Worm (Caenorhabditis elegans): ENCODE data around the gene idpp-15.

The idpp-15 gene

ce11 chrIII:8556836-8557385 lies 32.0 kb downstream of the idpp-15 start, which contains the start of gene C02D5.2:
Gene C02D5.2 (plus strand): TSS chrIII:8557335.
- TF ChIP-seq snpc-4 (tag; optimal IDR thresholded peaks at IDR 0.05) (peak; percentile 1), aly-2 (tag; optimal IDR thresholded peaks at IDR 0.05) (no peak), ceh-9 (tag; optimal IDR thresholded peaks at IDR 0.05) (no peak), egl-27 (tag; optimal IDR thresholded peaks at IDR 0.05) (no peak), ZK546.5 (tag; optimal IDR thresholded peaks at IDR 0.05) (no peak), unc-62 (GFP tag; optimal IDR thresholded peaks at IDR 0.05) (peak; percentile 30), ceh-82 (tag; optimal IDR thresholded peaks at IDR 0.05) (no peak), nhr-28 (tag; optimal IDR thresholded peaks at IDR 0.05) (no peak), elt-2 (tag; optimal IDR thresholded peaks at IDR 0.05) (peak; percentile 27), nhr-76 (tag; optimal IDR thresholded peaks at IDR 0.05) (no peak), nhr-67 (tag; optimal IDR thresholded peaks at IDR 0.05) (no peak), skn-1 (tag; optimal IDR thresholded peaks at IDR 0.05) (peak; percentile 36), nhr-11 (tag; optimal IDR thresholded peaks at IDR 0.05) (peak; percentile 6), mml-1 (tag; optimal IDR thresholded peaks at IDR 0.05) (no peak), ztf-11 (tag; optimal IDR thresholded peaks at IDR 0.05) (no peak), fkh-10 (GFP tag; optimal IDR thresholded peaks at IDR 0.05) (no peak), pha-4 (tag; optimal IDR thresholded peaks at IDR 0.05) (peak; percentile 41), eor-1 (tag; optimal IDR thresholded peaks at IDR 0.05) (no peak), nfya-1 (tag; optimal IDR thresholded peaks at IDR 0.05; ENCODE audit: insufficient read depth) (peak; percentile 54), sea-2 (GFP tag; optimal IDR thresholded peaks at IDR 0.05) (no peak), tbx-2 (tag; optimal IDR thresholded peaks at IDR 0.05) (no peak), fos-1 (tag; optimal IDR thresholded peaks at IDR 0.05) (no peak), unc-39 (tag; optimal IDR thresholded peaks at IDR 0.05) (no peak), elt-1 (tag; optimal IDR thresholded peaks at IDR 0.05) (no peak), ceh-28 (tag; optimal IDR thresholded peaks at IDR 0.05) (peak; percentile 1), jun-1 (tag; optimal IDR thresholded peaks at IDR 0.05) (no peak), fkh-2 (tag; optimal IDR thresholded peaks at IDR 0.05) (no peak), lin-39 (tag; optimal IDR thresholded peaks at IDR 0.05) (peak; percentile 48), ama-1 (optimal IDR thresholded peaks at IDR 0.05) (no peak), nhr-25 (tag; optimal IDR thresholded peaks at IDR 0.05) (no peak), hmg-11 (tag; optimal IDR thresholded peaks at IDR 0.05) (peak; percentile 42), elt-3 (tag; optimal IDR thresholded peaks at IDR 0.05) (no peak), lin-15B (tag; optimal IDR thresholded peaks at IDR 0.05) (peak; percentile 1)

ce11 chrIII:8560398-8560797 lies 35.5 kb downstream of the idpp-15 start:
- TF ChIP-seq eor-1 (tag; optimal IDR thresholded peaks at IDR 0.05), result no peak
- TF ChIP-seq lin-39 (tag; optimal IDR thresholded peaks at IDR 0.05), result no peak
- TF ChIP-seq nhr-77 (tag; optimal IDR thresholded peaks at IDR 0.05), result no peak
- TF ChIP-seq nhr-23 (tag; optimal IDR thresholded peaks at IDR 0.05), result no peak
- no peak for TF ChIP-seq pqm-1 (tag; optimal IDR thresholded peaks at IDR 0.05)
- no peak for TF ChIP-seq lin-15B (tag; optimal IDR thresholded peaks at IDR 0.05)
- no peak for TF ChIP-seq aly-2 (tag; optimal IDR thresholded peaks at IDR 0.05)
- no peak for TF ChIP-seq ZK546.5 (tag; optimal IDR thresholded peaks at IDR 0.05)
- TF ChIP-seq sea-2 (GFP tag; optimal IDR thresholded peaks at IDR 0.05), result no peak
- TF ChIP-seq jun-1 (tag; optimal IDR thresholded peaks at IDR 0.05), result no peak
- no peak for TF ChIP-seq nhr-237 (tag; optimal IDR thresholded peaks at IDR 0.05)
- TF ChIP-seq nhr-67 (tag; optimal IDR thresholded peaks at IDR 0.05), result no peak
- TF ChIP-seq ztf-11 (tag; optimal IDR thresholded peaks at IDR 0.05), result no peak
- TF ChIP-seq ceh-82 (tag; optimal IDR thresholded peaks at IDR 0.05), result no peak
- no peak for TF ChIP-seq skn-1 (tag; optimal IDR thresholded peaks at IDR 0.05)

DNA sequence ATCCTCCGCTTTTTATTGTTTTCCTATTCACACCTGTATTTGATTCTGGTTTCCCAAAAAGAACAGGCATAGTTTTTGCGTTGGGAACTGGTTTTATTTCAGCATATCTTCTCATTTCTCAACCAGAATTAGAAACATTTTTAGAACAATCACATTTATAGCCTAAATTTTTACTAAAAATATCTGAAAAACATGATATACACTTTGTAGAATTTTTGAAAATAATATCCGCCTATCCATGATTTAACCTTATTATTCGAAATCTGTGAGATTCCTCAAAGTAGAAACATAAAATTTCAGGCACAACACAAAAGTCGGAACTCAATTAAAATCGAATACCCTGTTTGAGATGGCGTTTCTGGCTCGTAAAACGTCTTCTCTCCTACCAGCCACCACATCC lies 36.0 kb downstream of the idpp-15 start, which contains the start of gene acdh-6:
TSS of gene acdh-6 (plus strand) at position 301 of the 400 bp plus-strand sequence.
- TF ChIP-seq ceh-28 (tag; optimal IDR thresholded peaks at IDR 0.05) (no peak), nhr-28 (tag; optimal IDR thresholded peaks at IDR 0.05) (no peak), elt-1 (tag; optimal IDR thresholded peaks at IDR 0.05) (no peak), fos-1 (tag; optimal IDR thresholded peaks at IDR 0.05) (no peak), unc-39 (tag; optimal IDR thresholded peaks at IDR 0.05) (no peak), aly-2 (tag; optimal IDR thresholded peaks at IDR 0.05) (no peak), ceh-82 (tag; optimal IDR thresholded peaks at IDR 0.05) (no peak), lsy-12 (tag; optimal IDR thresholded peaks at IDR 0.05) (no peak), lin-39 (tag; optimal IDR thresholded peaks at IDR 0.05) (no peak), egl-27 (tag; optimal IDR thresholded peaks at IDR 0.05) (no peak), snpc-4 (tag; optimal IDR thresholded peaks at IDR 0.05) (no peak), daf-12 (tag; optimal IDR thresholded peaks at IDR 0.05) (no peak), nhr-77 (tag; optimal IDR thresholded peaks at IDR 0.05) (no peak)

Data from whole organism, L3 larva.